Fruit fly (Drosophila melanogaster) whole organism, prepupa: ENCODE measurements around the gene CG7860.

Experiments
- Blimp-1 ChIP-seq: fragments of 200-800 bp; sonication (Bioruptor generic); optimal IDR thresholded peaks from 3 replicates; lab custom pipeline; 2017; ENCODE audit warnings: missing biosample characterization, missing genetic modification characterization, mild to moderate bottlenecking, moderate library complexity, missing genetic modification reagents
- CG10631 ChIP-seq: fragments of 200-800 bp; sonication (Bioruptor generic); optimal IDR thresholded peaks from 2 replicates; lab custom pipeline; 2016; ENCODE audit warnings: missing biosample characterization, missing genetic modification characterization
- CG10669 ChIP-seq: fragments of 200-800 bp; sonication (Bioruptor generic); optimal IDR thresholded peaks from 3 replicates; lab custom pipeline; 2018; ENCODE audit warnings: missing biosample characterization, mild to moderate bottlenecking, missing genetic modification characterization, moderate library complexity
- CG11294 ChIP-seq: fragments of 200-800 bp; sonication (Bioruptor generic); IDR thresholded peaks from 2 replicates; pipeline ENCODE4 v1.3.6; 2022; ENCODE audit warnings: missing biosample characterization, missing genetic modification characterization
- CG11762 ChIP-seq: fragments of 200-800 bp; sonication (Bioruptor generic); optimal IDR thresholded peaks from 3 replicates; lab custom pipeline; 2016; ENCODE audit warnings: missing biosample characterization, missing genetic modification characterization; ENCODE audit not compliant: insufficient read depth
- CG11902 ChIP-seq: fragments of 200-800 bp; sonication (Bioruptor generic); optimal IDR thresholded peaks from 3 replicates; lab custom pipeline; 2016; ENCODE audit warnings: missing biosample characterization, missing genetic modification characterization
- CG15336 ChIP-seq: fragments of 200-800 bp; sonication (Bioruptor generic); IDR thresholded peaks from 2 replicates; pipeline ENCODE4 v1.3.6; 2022; ENCODE audit warnings: missing biosample characterization, missing genetic modification characterization
- CG1621 ChIP-seq: fragments of 200-800 bp; sonication (Bioruptor generic); optimal IDR thresholded peaks from 3 replicates; lab custom pipeline; 2018; ENCODE audit warnings: missing biosample characterization, mild to moderate bottlenecking, missing genetic modification characterization
- CG16779 ChIP-seq: fragments of 200-800 bp; sonication (Bioruptor generic); optimal IDR thresholded peaks from 3 replicates; lab custom pipeline; 2017; ENCODE audit warnings: missing biosample characterization, mild to moderate bottlenecking, missing genetic modification characterization
- CG3032 ChIP-seq: fragments of 200-800 bp; optimal IDR thresholded peaks from 2 replicates; lab custom pipeline; 2019; ENCODE audit warnings: missing biosample characterization, mild to moderate bottlenecking, missing genetic modification characterization, moderate library complexity
- CG31627 ChIP-seq: fragments of 200-800 bp; sonication (Bioruptor generic); optimal IDR thresholded peaks from 3 replicates; lab custom pipeline; 2016; ENCODE audit warnings: missing biosample characterization, missing genetic modification characterization
- CG34406 ChIP-seq: fragments of 200-800 bp; sonication (Bioruptor generic); optimal IDR thresholded peaks from 3 replicates; lab custom pipeline; 2016; ENCODE audit warnings: missing biosample characterization, missing genetic modification characterization
- CG6163 ChIP-seq: fragments of 200-800 bp; sonication (Bioruptor generic); IDR thresholded peaks from 3 replicates; pipeline ENCODE4 v1.3.6; 2022; ENCODE audit warnings: missing biosample characterization, missing genetic modification characterization
- CG6808 ChIP-seq: fragments of 200-800 bp; sonication (Bioruptor generic); optimal IDR thresholded peaks from 3 replicates; lab custom pipeline; 2017; ENCODE audit warnings: missing biosample characterization, missing genetic modification characterization, mild to moderate bottlenecking, moderate library complexity, missing genetic modification reagents
- CG7368 ChIP-seq: fragments of 200-800 bp; sonication (Bioruptor generic); optimal IDR thresholded peaks from 3 replicates; lab custom pipeline; 2016; ENCODE audit warnings: missing biosample characterization, missing genetic modification characterization
- CG8119 ChIP-seq: fragments of 200-800 bp; sonication (Bioruptor generic); IDR thresholded peaks from 3 replicates; pipeline ENCODE4 v1.3.6; 2022; ENCODE audit warnings: missing biosample characterization, missing genetic modification characterization
- CG8319 ChIP-seq: fragments of 200-800 bp; sonication (Bioruptor generic); optimal IDR thresholded peaks from 3 replicates; lab custom pipeline; 2016; ENCODE audit warnings: missing biosample characterization, missing genetic modification characterization
- CG8632 ChIP-seq: fragments of 200-800 bp; sonication (Bioruptor generic); optimal IDR thresholded peaks from 3 replicates; lab custom pipeline; 2016; ENCODE audit warnings: missing biosample characterization, missing genetic modification characterization
- Eip75B ChIP-seq: fragments of 200-800 bp; sonication (Bioruptor generic); optimal IDR thresholded peaks from 3 replicates; lab custom pipeline; 2016; ENCODE audit warnings: missing biosample characterization, missing genetic modification characterization
- Eip78C ChIP-seq: fragments of 200-800 bp; sonication (Bioruptor generic); peaks from one replicate; lab custom pipeline; 2016; ENCODE audit warnings: missing biosample characterization, missing genetic modification characterization
- Eip93F ChIP-seq: fragments of 200-800 bp; sonication (Bioruptor generic); optimal IDR thresholded peaks from 2 replicates; lab custom pipeline; 2016; ENCODE audit warnings: missing biosample characterization, mild to moderate bottlenecking, missing genetic modification characterization
- Ets96B ChIP-seq: fragments of 200-800 bp; optimal IDR thresholded peaks from 2 replicates; lab custom pipeline; 2019; ENCODE audit warnings: missing biosample characterization, mild to moderate bottlenecking, missing genetic modification characterization, moderate library complexity
- Gug ChIP-seq: fragments of 200-800 bp; sonication (Bioruptor generic); IDR thresholded peaks from 2 replicates; pipeline ENCODE4 v1.3.6; 2022; ENCODE audit warnings: missing biosample characterization, missing genetic modification characterization
- Hr38 ChIP-seq: sonication (Bioruptor generic); optimal IDR thresholded peaks from 2 replicates; lab custom pipeline; 2016; ENCODE audit warnings: missing biosample characterization, missing genetic modification characterization
- Hr39 ChIP-seq: fragments of 200-800 bp; sonication (Bioruptor generic); optimal IDR thresholded peaks from 2 replicates; lab custom pipeline; 2016; ENCODE audit warnings: missing biosample characterization, missing genetic modification characterization
- Lpt ChIP-seq: fragments of 200-800 bp; sonication (Bioruptor generic); optimal IDR thresholded peaks from 3 replicates; lab custom pipeline; 2016; ENCODE audit warnings: missing biosample characterization, missing genetic modification characterization
- OdsH ChIP-seq: fragments of 200-800 bp; sonication (Bioruptor generic); optimal IDR thresholded peaks from 3 replicates; lab custom pipeline; 2016; ENCODE audit warnings: missing biosample characterization, missing genetic modification characterization
- Smox ChIP-seq: fragments of 200-800 bp; sonication (Bioruptor generic); optimal IDR thresholded peaks from 3 replicates; lab custom pipeline; 2016; ENCODE audit warnings: missing biosample characterization, missing genetic modification characterization
- Sox102F ChIP-seq: fragments of 200-800 bp; sonication (Bioruptor generic); optimal IDR thresholded peaks from 2 replicates; lab custom pipeline; 2016; ENCODE audit warnings: missing biosample characterization, mild to moderate bottlenecking, missing genetic modification characterization
- Sox14 ChIP-seq: fragments of 200-800 bp; sonication (Bioruptor generic); optimal IDR thresholded peaks from 3 replicates; lab custom pipeline; 2016; ENCODE audit warnings: missing biosample characterization, missing genetic modification characterization
- achi ChIP-seq: fragments of 200-800 bp; sonication (Bioruptor generic); optimal IDR thresholded peaks from 3 replicates; lab custom pipeline; 2016; ENCODE audit warnings: missing biosample characterization, missing genetic modification characterization
- acj6 ChIP-seq: fragments of 200-800 bp; sonication (Bioruptor generic); optimal IDR thresholded peaks from 3 replicates; lab custom pipeline; 2016; ENCODE audit warnings: missing biosample characterization, missing genetic modification characterization
- cyc ChIP-seq: fragments of 200-800 bp; sonication (Bioruptor generic); optimal IDR thresholded peaks from 3 replicates; lab custom pipeline; 2016; ENCODE audit warnings: missing biosample characterization, missing genetic modification characterization
- dac ChIP-seq: fragments of 200-800 bp; sonication (Bioruptor generic); optimal IDR thresholded peaks from 2 replicates; lab custom pipeline; 2017; ENCODE audit warnings: missing biosample characterization, mild to moderate bottlenecking, missing genetic modification characterization
- dsx ChIP-seq: fragments of 200-800 bp; optimal IDR thresholded peaks from 3 replicates; lab custom pipeline; 2019; ENCODE audit warnings: missing biosample characterization, mild to moderate bottlenecking, missing genetic modification characterization, moderate library complexity; ENCODE audit not compliant: poor library complexity, severe bottlenecking
- eg ChIP-seq: fragments of 200-800 bp; sonication (Bioruptor generic); IDR thresholded peaks from 3 replicates; pipeline ENCODE4 v1.3.6; 2022; ENCODE audit warnings: missing biosample characterization, missing genetic modification characterization
- esn ChIP-seq: fragments of 200-800 bp; sonication (Bioruptor generic); optimal IDR thresholded peaks from 2 replicates; lab custom pipeline; 2016; ENCODE audit warnings: missing biosample characterization, mild to moderate bottlenecking, missing genetic modification characterization, moderate library complexity
- fd59A ChIP-seq: fragments of 200-800 bp; sonication (Bioruptor generic); optimal IDR thresholded peaks from 2 replicates; lab custom pipeline; 2017; ENCODE audit warnings: missing biosample characterization, mild to moderate bottlenecking, missing genetic modification characterization, missing genetic modification reagents
- lz ChIP-seq: fragments of 200-800 bp; sonication (Bioruptor generic); optimal IDR thresholded peaks from 3 replicates; lab custom pipeline; 2016; ENCODE audit warnings: missing biosample characterization, missing genetic modification characterization
- net ChIP-seq: fragments of 200-800 bp; sonication (Bioruptor generic); optimal IDR thresholded peaks from 3 replicates; lab custom pipeline; 2016; ENCODE audit warnings: missing biosample characterization, missing genetic modification characterization
- pdm3 ChIP-seq: fragments of 200-800 bp; sonication (Bioruptor generic); optimal IDR thresholded peaks from 3 replicates; lab custom pipeline; 2016; ENCODE audit warnings: missing biosample characterization, missing genetic modification characterization
- salr ChIP-seq, 2 experiments: fragments of 200-800 bp; sonication (Bioruptor generic); optimal IDR thresholded peaks; 3 replicates each; lab custom pipeline; 2016 to 2018; ENCODE audit warnings: missing biosample characterization in 2 of 2, missing genetic modification characterization in 2 of 2, mild to moderate bottlenecking in 1 of 2
- spab ChIP-seq: fragments of 200-800 bp; sonication (Bioruptor generic); optimal IDR thresholded peaks from 2 replicates; lab custom pipeline; 2017; ENCODE audit warnings: missing biosample characterization, mild to moderate bottlenecking, missing genetic modification characterization, missing genetic modification reagents
- ss ChIP-seq, 2 experiments: fragments of 200-800 bp; sonication (Bioruptor generic); optimal IDR thresholded peaks; 2 replicates in 1 of 2; 3 replicates in 1 of 2; lab custom pipeline; 2017 to 2018; ENCODE audit warnings: mild to moderate bottlenecking in 2 of 2, missing biosample characterization in 2 of 2, missing genetic modification characterization in 2 of 2, moderate library complexity in 1 of 2
- svp ChIP-seq: fragments of 200-800 bp; sonication (Bioruptor generic); peaks from one replicate; lab custom pipeline; 2016; ENCODE audit warnings: missing biosample characterization, missing genetic modification characterization
- topi ChIP-seq: fragments of 200-800 bp; sonication (Bioruptor generic); optimal IDR thresholded peaks from 3 replicates; lab custom pipeline; 2016; ENCODE audit warnings: missing biosample characterization, missing genetic modification characterization
- vri ChIP-seq: fragments of 200-800 bp; sonication (Bioruptor generic); optimal IDR thresholded peaks from 3 replicates; lab custom pipeline; 2016; ENCODE audit warnings: missing biosample characterization, mild to moderate bottlenecking, missing genetic modification characterization

CG7860 gene

DNA sequence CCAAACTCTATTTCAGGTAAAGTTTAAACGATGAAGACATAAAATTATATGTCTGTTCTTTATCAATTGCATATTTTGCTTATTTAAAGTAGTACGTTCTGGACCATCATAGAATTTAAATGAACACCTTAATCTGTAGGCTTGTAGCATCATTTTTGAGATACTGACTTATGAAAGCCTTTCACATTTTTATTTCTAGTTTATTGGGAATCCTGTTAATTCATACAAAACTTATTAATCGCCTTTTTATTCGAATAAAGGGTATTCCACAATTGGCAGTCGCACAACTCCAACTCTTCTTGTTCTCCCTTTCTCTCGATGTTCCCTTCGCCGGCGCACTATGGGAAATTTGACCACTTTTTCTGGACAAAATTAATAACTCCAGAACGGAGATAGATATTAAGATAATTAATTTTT is 16.3 kb upstream of the CG7860 start (continued):
- peak; percentile 40 for TF ChIP-seq net (GFP tag; lab: Kevin White, UChicago)
- TF ChIP-seq svp, result peak; percentile 79
- peak; percentile 25 for TF ChIP-seq Ets96B
- TF ChIP-seq CG3032, result peak; percentile 31
- TF ChIP-seq Lpt (GFP tag; lab: Kevin White, UChicago), result no peak
- TF ChIP-seq ss (GFP tag; optimal IDR thresholded peaks at IDR 0.05; lab: Kevin White, UChicago), result peak; percentile 16 to 67
- TF ChIP-seq dsx (GFP tag; lab: Kevin White, UChicago), result peak; percentile 43
- TF ChIP-seq CG8319, result no peak
- TF ChIP-seq vri (GFP tag; lab: Kevin White, UChicago), result peak; percentile 7
- no peak for TF ChIP-seq CG7368 (GFP tag; lab: Kevin White, UChicago)
- no peak for TF ChIP-seq CG16779 (tag; lab: Kevin White, UChicago)
- TF ChIP-seq spab (GFP tag; lab: Kevin White, UChicago), result peak; percentile 3
- TF ChIP-seq Blimp-1 (GFP tag; lab: Kevin White, UChicago), result no peak
- TF ChIP-seq CG10631 (GFP tag; lab: Kevin White, UChicago), result peak; percentile 45
- peak; percentile 73 for TF ChIP-seq Eip75B
- TF ChIP-seq Smox (GFP tag; lab: Kevin White, UChicago), result peak; percentile 50
- TF ChIP-seq OdsH (GFP tag; lab: Kevin White, UChicago), result peak; percentile 36
- TF ChIP-seq CG34406 (GFP tag; lab: Kevin White, UChicago), result peak; percentile 29
- TF ChIP-seq pdm3 (GFP tag; lab: Kevin White, UChicago), result peak; percentile 33
- TF ChIP-seq topi (GFP tag; lab: Kevin White, UChicago), result peak; percentile 70
- TF ChIP-seq, all 60 proteins: peak for 42

dm6 chrX:15554256-15554678 is 14.5 kb upstream of the CG7860 start, which contains the start of gene Ac13E:
TSS of gene Ac13E (minus strand) at chrX:15554278.
- peak; percentile 76 for TF ChIP-seq Eip93F (GFP tag; lab: Kevin White, UChicago)
- no peak for TF ChIP-seq Hr38 (GFP tag; lab: Kevin White, UChicago)
- peak; percentile 89 for TF ChIP-seq CG31627 (GFP tag; lab: Kevin White, UChicago)
- peak; percentile 95 for TF ChIP-seq lz (GFP tag; lab: Kevin White, UChicago)
- TF ChIP-seq CG3032, result peak; percentile 87
- peak; percentile 87 for TF ChIP-seq fd59A (GFP tag; lab: Kevin White, UChicago)
- peak; percentile 92 for TF ChIP-seq acj6 (GFP tag; lab: Kevin White, UChicago)
- peak; percentile 91 for TF ChIP-seq dac (GFP tag; lab: Kevin White, UChicago)
- TF ChIP-seq Blimp-1 (GFP tag; lab: Kevin White, UChicago), result peak; percentile 77
- peak; percentile 83 for TF ChIP-seq eg (GFP tag; lab: Robert Waterston, UW)
- TF ChIP-seq cyc, result peak; percentile 85
- TF ChIP-seq CG15336 (GFP tag; lab: Robert Waterston, UW), result peak; percentile 89
- peak; percentile 92 for TF ChIP-seq CG8119 (GFP tag; lab: Robert Waterston, UW)
- peak; percentile 89 for TF ChIP-seq vri (GFP tag; lab: Kevin White, UChicago)
- TF ChIP-seq CG8319, result peak; percentile 87
- peak; percentile 69 to 89 for TF ChIP-seq salr (GFP tag; optimal IDR thresholded peaks at IDR 0.05; lab: Kevin White, UChicago)
- peak; percentile 85 to 93 for TF ChIP-seq ss (GFP tag; optimal IDR thresholded peaks at IDR 0.05; lab: Kevin White, UChicago)
- TF ChIP-seq Sox14 (GFP tag; lab: Kevin White, UChicago), result peak; percentile 94
- peak; percentile 92 for TF ChIP-seq pdm3 (GFP tag; lab: Kevin White, UChicago)
- TF ChIP-seq CG10631 (GFP tag; lab: Kevin White, UChicago), result peak; percentile 87
- peak; percentile 90 for TF ChIP-seq CG1621 (tag; lab: Kevin White, UChicago)
- peak; percentile 81 for TF ChIP-seq dsx (GFP tag; lab: Kevin White, UChicago)
- peak; percentile 91 for TF ChIP-seq CG7368 (GFP tag; lab: Kevin White, UChicago)
- TF ChIP-seq Sox102F, result peak; percentile 94
- TF ChIP-seq net (GFP tag; lab: Kevin White, UChicago), result peak; percentile 95
- peak; percentile 93 for TF ChIP-seq Smox (GFP tag; lab: Kevin White, UChicago)
- TF ChIP-seq CG11294 (GFP tag; lab: Robert Waterston, UW), result peak; percentile 76; the same call in 1 of the 2 replicates
- TF ChIP-seq CG6808, result peak; percentile 91
- TF ChIP-seq svp, result peak; percentile 98
- peak; percentile 88 for TF ChIP-seq spab (GFP tag; lab: Kevin White, UChicago)
- peak; percentile 91 for TF ChIP-seq CG10669 (GFP tag; lab: Kevin White, UChicago)
- peak; percentile 98 for TF ChIP-seq Eip78C
- TF ChIP-seq CG11902 (GFP tag; lab: Kevin White, UChicago), result peak; percentile 79
- peak; percentile 85 for TF ChIP-seq Gug (GFP tag; lab: Robert Waterston, UW)
- TF ChIP-seq achi (GFP tag; lab: Kevin White, UChicago), result peak; percentile 92
- TF ChIP-seq CG6163 (GFP tag; lab: Robert Waterston, UW), result peak; percentile 79
- peak; percentile 88 for TF ChIP-seq Ets96B
- TF ChIP-seq esn (GFP tag; lab: Kevin White, UChicago), result peak; percentile 93
- TF ChIP-seq Hr39 (GFP tag; lab: Kevin White, UChicago), result peak; percentile 84
- peak; percentile 91 for TF ChIP-seq CG8632 (GFP tag; lab: Kevin White, UChicago)
- TF ChIP-seq CG11762 (GFP tag; lab: Kevin White, UChicago), result peak; percentile 89
- peak; percentile 89 for TF ChIP-seq Lpt (GFP tag; lab: Kevin White, UChicago)
